Fruit fly (Drosophila melanogaster) whole organism, embryonic: ENCODE measurements around the gene CG5644.

Experiments
- Atf3 ChIP-seq: fragments of 200-800 bp; sonication (Bioruptor generic); optimal IDR thresholded peaks from 3 replicates; lab custom pipeline; 2016; ENCODE audit warnings: missing biosample characterization, missing genetic modification characterization
- B-H2 ChIP-seq: fragments of 200-800 bp; sonication (Bioruptor generic); optimal IDR thresholded peaks from 2 replicates; lab custom pipeline; 2018; ENCODE audit warnings: missing biosample characterization, mild to moderate bottlenecking, missing genetic modification characterization
- Bgb ChIP-seq: fragments of 200-800 bp; sonication (Bioruptor generic); IDR thresholded peaks from 2 replicates; pipeline ENCODE4 v1.3.6; 2022; ENCODE audit warnings: missing biosample characterization, missing genetic modification characterization; ENCODE audit not compliant: partially characterized antibody
- CG10321 ChIP-seq: fragments of 200-800 bp; sonication (Bioruptor generic); IDR thresholded peaks from 2 replicates; pipeline ENCODE4 v1.3.6; 2022; ENCODE audit warnings: missing biosample characterization, missing genetic modification characterization
- CG11398 ChIP-seq: fragments of 200-800 bp; sonication (Bioruptor generic); optimal IDR thresholded peaks from 2 replicates; lab custom pipeline; 2016; ENCODE audit warnings: missing biosample characterization, missing genetic modification characterization
- CG13296 ChIP-seq: fragments of 200-800 bp; sonication (Bioruptor generic); optimal IDR thresholded peaks from 3 replicates; lab custom pipeline; 2018; ENCODE audit warnings: missing biosample characterization, mild to moderate bottlenecking, missing genetic modification characterization
- CG15073 ChIP-seq: fragments of 200-800 bp; sonication (Bioruptor generic); optimal IDR thresholded peaks from 2 replicates; lab custom pipeline; 2016; ENCODE audit warnings: missing biosample characterization, missing genetic modification characterization
- CG3838 ChIP-seq: fragments of 200-800 bp; sonication (Bioruptor generic); optimal IDR thresholded peaks from 3 replicates; lab custom pipeline; 2016; ENCODE audit warnings: missing biosample characterization, missing genetic modification characterization
- CG5245 ChIP-seq: fragments of 200-800 bp; sonication (Bioruptor generic); optimal IDR thresholded peaks from 3 replicates; lab custom pipeline; 2016; ENCODE audit warnings: missing biosample characterization, missing genetic modification characterization
- CG7357 ChIP-seq: fragments of 200-800 bp; sonication (Bioruptor generic); IDR thresholded peaks from 3 replicates; pipeline ENCODE4 v1.3.6; 2022; ENCODE audit warnings: missing biosample characterization, missing genetic modification characterization
- CG7839 ChIP-seq: fragments of 200-800 bp; sonication (Bioruptor generic); optimal IDR thresholded peaks from 3 replicates; lab custom pipeline; 2018; ENCODE audit warnings: missing biosample characterization, mild to moderate bottlenecking, missing genetic modification characterization, moderate library complexity
- CG8478 ChIP-seq: fragments of >200 bp; optimal IDR thresholded peaks from 2 replicates; lab custom pipeline; 2018
- CG9727 ChIP-seq: fragments of 200-800 bp; sonication (Bioruptor generic); optimal IDR thresholded peaks from 3 replicates; lab custom pipeline; 2017; ENCODE audit warnings: missing biosample characterization, mild to moderate bottlenecking, missing genetic modification characterization
- Chrac-16 ChIP-seq: fragments of 200-800 bp; sonication (Bioruptor generic); optimal IDR thresholded peaks from 3 replicates; lab custom pipeline; 2016; ENCODE audit warnings: missing biosample characterization, missing genetic modification characterization
- CoRest ChIP-seq: fragments of 200-800 bp; sonication (Bioruptor generic); optimal IDR thresholded peaks from 3 replicates; lab custom pipeline; 2018; ENCODE audit warnings: missing biosample characterization, mild to moderate bottlenecking, missing genetic modification characterization, moderate library complexity
- Deaf1 ChIP-seq: fragments of 200-800 bp; optimal IDR thresholded peaks from 3 replicates; lab custom pipeline; 2019; ENCODE audit warnings: missing biosample characterization, mild to moderate bottlenecking, missing genetic modification characterization, moderate library complexity
- Dip2 ChIP-seq: fragments of 200-800 bp; sonication (Bioruptor generic); IDR thresholded peaks from 2 replicates; pipeline ENCODE4 v1.3.6; 2022; ENCODE audit warnings: missing biosample characterization, missing genetic modification characterization
- Dll ChIP-seq: fragments of 200-800 bp; sonication (Bioruptor generic); IDR thresholded peaks from 4 replicates; pipeline ENCODE4 v1.3.6; 2022; ENCODE audit warnings: missing biosample characterization, missing genetic modification characterization; ENCODE audit not compliant: partially characterized antibody
- Doc2 ChIP-seq: fragments of 200-800 bp; sonication (Bioruptor generic); IDR thresholded peaks from 2 replicates; pipeline ENCODE4 v1.3.6; 2022; ENCODE audit warnings: missing biosample characterization, missing genetic modification characterization
- Doc3 ChIP-seq: fragments of 200-800 bp; sonication (Bioruptor generic); IDR thresholded peaks from 3 replicates; pipeline ENCODE4 v1.3.6; 2022; ENCODE audit warnings: missing biosample characterization, missing genetic modification characterization; ENCODE audit not compliant: partially characterized antibody
- HLHmδ ChIP-seq: fragments of 200-800 bp; sonication (Bioruptor generic); optimal IDR thresholded peaks from 2 replicates; lab custom pipeline; 2018; ENCODE audit warnings: missing biosample characterization, mild to moderate bottlenecking, missing genetic modification characterization, moderate library complexity
- Hr39 ChIP-seq: fragments of >200 bp; optimal IDR thresholded peaks from 2 replicates; lab custom pipeline; 2017
- Lpt ChIP-seq: fragments of >200 bp; optimal IDR thresholded peaks from 2 replicates; lab custom pipeline; 2018; ENCODE audit warnings: missing biosample characterization, missing genetic modification characterization
- Med ChIP-seq: fragments of 200-800 bp; sonication (Bioruptor generic); peaks from one replicate; lab custom pipeline; 2016; ENCODE audit warnings: missing biosample characterization, missing genetic modification characterization, mild to moderate bottlenecking, inconsistent platforms, moderate library complexity
- Pdp1 ChIP-seq, 2 experiments: fragments of 200-800 bp; sonication (Bioruptor generic); optimal IDR thresholded peaks; 3 replicates each; lab custom pipeline; 2016; ENCODE audit warnings: missing biosample characterization in 2 of 2, missing genetic modification characterization in 2 of 2, mild to moderate bottlenecking in 1 of 2, moderate library complexity in 1 of 2
- Rfx ChIP-seq: fragments of 200-800 bp; sonication (Bioruptor generic); IDR thresholded peaks from 2 replicates; pipeline ENCODE4 v1.3.6; 2022; ENCODE audit warnings: missing biosample characterization, missing genetic modification characterization
- Sox102F ChIP-seq: fragments of 200-800 bp; sonication (Bioruptor generic); optimal IDR thresholded peaks from 2 replicates; lab custom pipeline; 2018; ENCODE audit warnings: missing biosample characterization, mild to moderate bottlenecking, missing genetic modification characterization, moderate library complexity
- Xrp1 ChIP-seq: fragments of 200-800 bp; sonication (Bioruptor generic); IDR thresholded peaks from 2 replicates; pipeline ENCODE4 v1.3.6; 2022; ENCODE audit warnings: missing biosample characterization, missing genetic modification characterization
- amos ChIP-seq: fragments of 200-800 bp; sonication (Bioruptor generic); IDR thresholded peaks from 2 replicates; pipeline ENCODE4 v1.3.6; 2022; ENCODE audit warnings: missing biosample characterization, missing genetic modification characterization; ENCODE audit not compliant: partially characterized antibody
- bigmax ChIP-seq: fragments of 200-800 bp; sonication (Bioruptor generic); optimal IDR thresholded peaks from 2 replicates; lab custom pipeline; 2018; ENCODE audit warnings: missing biosample characterization, mild to moderate bottlenecking, missing genetic modification characterization
- chinmo ChIP-seq: fragments of 200-800 bp; sonication (Bioruptor generic); IDR thresholded peaks from 4 replicates; pipeline ENCODE4 v1.3.6; 2022; ENCODE audit warnings: missing biosample characterization, missing genetic modification characterization; ENCODE audit not compliant: partially characterized antibody
- ems ChIP-seq: fragments of 200-800 bp; sonication (Bioruptor generic); optimal IDR thresholded peaks from 3 replicates; lab custom pipeline; 2016; ENCODE audit warnings: missing biosample characterization, missing genetic modification characterization
- esg ChIP-seq: fragments of 200-800 bp; sonication (Bioruptor generic); conservative IDR thresholded peaks from 2 replicates; pipeline ENCODE4 v1.3.6; 2022; ENCODE audit warnings: missing biosample characterization, missing genetic modification characterization
- fd96Cb ChIP-seq: fragments of 200-800 bp; sonication (Bioruptor generic); optimal IDR thresholded peaks from 2 replicates; lab custom pipeline; 2018; ENCODE audit warnings: missing biosample characterization, mild to moderate bottlenecking, missing genetic modification characterization, moderate library complexity
- gcm ChIP-seq: fragments of 200-800 bp; sonication (Bioruptor generic); optimal IDR thresholded peaks from 2 replicates; lab custom pipeline; 2019; ENCODE audit warnings: missing biosample characterization, mild to moderate bottlenecking, missing genetic modification characterization, moderate library complexity
- gem ChIP-seq: fragments of 200-800 bp; sonication (Bioruptor generic); optimal IDR thresholded peaks from 2 replicates; lab custom pipeline; 2019; ENCODE audit warnings: missing biosample characterization, mild to moderate bottlenecking, missing genetic modification characterization, moderate library complexity
- her ChIP-seq: fragments of 200-800 bp; sonication (Bioruptor generic); optimal IDR thresholded peaks from 2 replicates; lab custom pipeline; 2016; ENCODE audit warnings: missing biosample characterization, missing genetic modification characterization
- kah ChIP-seq: fragments of 200-800 bp; sonication (Bioruptor generic); optimal IDR thresholded peaks from 2 replicates; lab custom pipeline; 2018; ENCODE audit warnings: missing biosample characterization, mild to moderate bottlenecking, missing genetic modification characterization
- kni ChIP-seq: fragments of 200-800 bp; sonication (Bioruptor generic); optimal IDR thresholded peaks from 3 replicates; lab custom pipeline; 2017; ENCODE audit warnings: mild to moderate bottlenecking, missing biosample characterization, missing genetic modification reagents, missing genetic modification characterization
- lov ChIP-seq, 2 experiments: fragments of 200-800 bp in 1 of 2; fragments of >200 bp in 1 of 2; sonication (Bioruptor generic) in 1 of 2; IDR thresholded peaks in 1 of 2; optimal IDR thresholded peaks in 1 of 2; 2 replicates in 1 of 2; 3 replicates in 1 of 2; pipeline versions ENCODE4 v1.3.6 to Lab custom; 2017 to 2022; ENCODE audit warnings: missing biosample characterization in 1 of 2, missing genetic modification characterization in 1 of 2
- mam ChIP-seq: fragments of 200-800 bp; sonication (Bioruptor generic); optimal IDR thresholded peaks from 3 replicates; lab custom pipeline; 2016; ENCODE audit warnings: missing biosample characterization, missing genetic modification characterization
- phol ChIP-seq: fragments of 200-800 bp; sonication (Bioruptor generic); optimal IDR thresholded peaks from 3 replicates; lab custom pipeline; 2018; ENCODE audit warnings: missing biosample characterization, mild to moderate bottlenecking, missing genetic modification characterization, moderate library complexity
- rib ChIP-seq: fragments of 200-800 bp; sonication (Bioruptor generic); IDR thresholded peaks from 2 replicates; pipeline ENCODE4 v1.3.6; 2022; ENCODE audit warnings: missing biosample characterization, missing genetic modification characterization
- sc ChIP-seq, 3 experiments: fragments of >200 bp in 2 of 3; fragments of 200-800 bp in 1 of 3; sonication (Bioruptor generic) in 1 of 3; optimal IDR thresholded peaks; 2 replicates in 2 of 3; 3 replicates in 1 of 3; lab custom pipeline; 2017; ENCODE audit warnings: mild to moderate bottlenecking in 1 of 3, missing biosample characterization in 1 of 3, missing genetic modification characterization in 1 of 3, missing genetic modification reagents in 1 of 3
- sens ChIP-seq: fragments of 200-800 bp; sonication (Bioruptor generic); peaks from one replicate; lab custom pipeline; 2016; ENCODE audit warnings: missing biosample characterization, missing genetic modification characterization
- slbo ChIP-seq: fragments of 200-800 bp; sonication (Bioruptor generic); IDR thresholded peaks from 2 replicates; pipeline ENCODE4 v1.3.6; 2022; ENCODE audit warnings: missing biosample characterization, missing genetic modification characterization
- so ChIP-seq: fragments of 200-800 bp; sonication (Bioruptor generic); IDR thresholded peaks from 3 replicates; pipeline ENCODE4 v1.3.6; 2022; ENCODE audit warnings: missing biosample characterization, missing genetic modification characterization
- sr ChIP-seq: fragments of 200-800 bp; sonication (Bioruptor generic); IDR thresholded peaks from 3 replicates; pipeline ENCODE4 v1.3.6; 2022; ENCODE audit warnings: missing biosample characterization, missing genetic modification characterization
- twi ChIP-seq: fragments of 200-800 bp; optimal IDR thresholded peaks from 2 replicates; lab custom pipeline; 2019; ENCODE audit warnings: missing biosample characterization, mild to moderate bottlenecking, missing genetic modification characterization, moderate library complexity
- vfl ChIP-seq: fragments of 200-800 bp; sonication (Bioruptor generic); optimal IDR thresholded peaks from 2 replicates; lab custom pipeline; 2016; ENCODE audit warnings: missing biosample characterization, missing genetic modification characterization

CG5644 gene

DNA sequence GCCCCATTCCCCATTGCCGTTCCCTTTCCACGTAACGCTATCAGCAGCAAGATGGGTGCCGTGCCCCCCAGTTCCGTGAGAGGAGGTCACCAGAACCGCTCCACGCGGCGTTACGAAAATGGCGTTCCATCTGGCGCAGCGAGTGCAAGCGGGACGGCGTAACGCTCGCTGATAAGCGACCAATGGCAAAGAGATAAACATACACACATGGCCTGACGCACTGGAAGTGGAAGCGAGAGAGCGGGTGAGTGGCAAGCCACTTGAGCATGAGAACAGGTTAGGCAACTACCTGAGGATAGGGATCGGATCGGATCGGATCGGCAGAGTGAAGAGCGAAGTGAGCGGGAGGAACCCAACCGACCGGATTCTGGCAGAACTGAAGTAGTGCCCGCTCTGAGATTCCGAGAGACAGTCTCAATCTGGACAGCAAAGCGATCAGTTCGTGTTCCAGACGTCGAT lies 25.1 kb upstream of the CG5644 start, which contains the start of gene Doc3 (continued):
- peak; percentile 65; the same call in 1 of the 3 replicates for TF ChIP-seq sr (GFP tag; lab: Robert Waterston, UW)
- peak; percentile 96 for TF ChIP-seq CG10321 (GFP tag; lab: Robert Waterston, UW)
- TF ChIP-seq Doc3 (GFP tag; lab: Robert Waterston, UW), result no peak
- peak; percentile 88; the same call in 2 of the 4 replicates for TF ChIP-seq chinmo (GFP tag; lab: Robert Waterston, UW)
- TF ChIP-seq sens (GFP tag; lab: Kevin White, UChicago), result peak; percentile 69
- no peak for TF ChIP-seq CG7357 (GFP tag; lab: Robert Waterston, UW)
- peak; percentile 28 for TF ChIP-seq kah (GFP tag; lab: Kevin White, UChicago)
- TF ChIP-seq Rfx (GFP tag; lab: Robert Waterston, UW), result no peak
- TF ChIP-seq Dip2, result no peak
- TF ChIP-seq Bgb, result peak; percentile 32; the same call in 1 of the 2 replicates
- TF ChIP-seq CG5245 (GFP tag; lab: Kevin White, UChicago), result no peak
- TF ChIP-seq CG3838, result no peak
- TF ChIP-seq kni (GFP tag; lab: Kevin White, UChicago), result peak; percentile 83
- TF ChIP-seq esg, result no peak
- peak; percentile 23; the same call in 1 of the 2 replicates for TF ChIP-seq slbo (GFP tag; lab: Robert Waterston, UW)
- peak; percentile 66 for TF ChIP-seq twi (tag; lab: Kevin White, UChicago)
- no peak for TF ChIP-seq gem
- peak; percentile 82 for TF ChIP-seq phol
- TF ChIP-seq Doc2, result no peak
- peak in 1 of 2 experiments; percentile 74 for TF ChIP-seq Pdp1 (GFP tag; optimal IDR thresholded peaks at IDR 0.05; lab: Kevin White, UChicago)
- no peak for TF ChIP-seq Chrac-16 (GFP tag; lab: Kevin White, UChicago)
- TF ChIP-seq fd96Cb (tag; lab: Kevin White, UChicago), result no peak
- TF ChIP-seq Xrp1 (GFP tag; lab: Robert Waterston, UW), result no peak
- no peak for TF ChIP-seq CG15073 (GFP tag; lab: Kevin White, UChicago)
- no peak for TF ChIP-seq lov (optimal IDR thresholded peaks at IDR 0.05; lab: Kevin White, UChicago)
- TF ChIP-seq lov (GFP tag; IDR thresholded peaks at IDR 0.05; lab: Robert Waterston, UW), result 0 out of 3 replicates have a peak, but pooled peaks have one; percentile 28
- TF ChIP-seq CG8478, result peak; percentile 25
- peak; percentile 53 for TF ChIP-seq Deaf1 (tag; lab: Kevin White, UChicago)
- no peak for TF ChIP-seq Lpt
- TF ChIP-seq CG9727 (GFP tag; lab: Kevin White, UChicago), result no peak
- no peak for TF ChIP-seq ems (GFP tag; lab: Kevin White, UChicago)
- no peak for TF ChIP-seq her (GFP tag; lab: Kevin White, UChicago)
- no peak for TF ChIP-seq CG13296
- no peak for TF ChIP-seq B-H2 (GFP tag; lab: Kevin White, UChicago)
- TF ChIP-seq vfl (GFP tag; lab: Kevin White, UChicago), result peak; percentile 38
- TF ChIP-seq gcm (GFP tag; lab: Kevin White, UChicago), result peak; percentile 11
- TF ChIP-seq mam (GFP tag; lab: Kevin White, UChicago), result no peak
- TF ChIP-seq amos (GFP tag; lab: Robert Waterston, UW), result 0 out of 2 replicates have a peak, but pooled peaks have one; percentile 7
- 0 out of 4 replicates have a peak, but pooled peaks have one; percentile 44 for TF ChIP-seq Dll (GFP tag; lab: Robert Waterston, UW)
- no peak for TF ChIP-seq Hr39 (lab: Kevin White, UChicago)
- TF ChIP-seq CG7839 (tag; lab: Kevin White, UChicago), result no peak
- peak; percentile 67 for TF ChIP-seq Med (GFP tag; lab: Kevin White, UChicago)
- TF ChIP-seq Atf3, result no peak
- no peak for TF ChIP-seq sc (optimal IDR thresholded peaks at IDR 0.05; lab: Kevin White, UChicago)
- TF ChIP-seq sc (GFP tag; optimal IDR thresholded peaks at IDR 0.05; lab: Kevin White, UChicago), result no peak
- TF ChIP-seq so, result 0 out of 3 replicates have a peak, but pooled peaks have one; percentile 24
- no peak for TF ChIP-seq CG11398 (GFP tag; lab: Kevin White, UChicago)
- peak; percentile 38 for TF ChIP-seq HLHmδ
- no peak for TF ChIP-seq Sox102F (GFP tag; lab: Kevin White, UChicago)
- 0 out of 2 replicates have a peak, but pooled peaks have one; percentile 36 for TF ChIP-seq rib (GFP tag; lab: Robert Waterston, UW)
- TF ChIP-seq bigmax (GFP tag; lab: Kevin White, UChicago), result no peak
- TF ChIP-seq CoRest (tag; lab: Kevin White, UChicago), result peak; percentile 44
